Fruit fly (Drosophila melanogaster) S2 (cell line): ENCODE data around the gene Dif.

Experiments used
- CG8478 ChIP-seq: fragments of >200 bp; optimal IDR thresholded peaks from 2 replicates; lab custom pipeline; 2018
- CTCF ChIP-seq, 2 experiments: fragments of >200 bp; optimal IDR thresholded peaks; 2 replicates each; lab custom pipeline; 2018

- TF ChIP-seq CG8478 = no peak
- no peak for TF ChIP-seq CTCF (optimal IDR thresholded peaks at IDR 0.05; lab: Kevin White, UChicago)
Measured at dm6 chr2L:17421366-17421765, 11.6 kb downstream of the Dif start.
